Worm (Caenorhabditis elegans) whole organism, L2 larva: ENCODE measurements around the gene C43H6.12.

Experiments
- C34F6.9 ChIP-seq: fragments of 150-350 bp; optimal IDR thresholded peaks from 2 replicates; lab custom pipeline; 2014; ENCODE audit warnings: missing biosample characterization, missing genetic modification characterization
- aly-2 ChIP-seq: fragments of 150-350 bp; optimal IDR thresholded peaks from 2 replicates; lab custom pipeline; 2014; ENCODE audit warnings: missing biosample characterization, missing genetic modification characterization
- ceh-82 ChIP-seq: fragments of 150-350 bp; optimal IDR thresholded peaks from 2 replicates; lab custom pipeline; 2014; ENCODE audit warnings: missing biosample characterization, missing genetic modification characterization
- crh-2 ChIP-seq: sonication (generic microtip); optimal IDR thresholded peaks from 2 replicates; lab custom pipeline; 2017; ENCODE audit warnings: missing biosample characterization, missing genetic modification characterization
- elt-3 ChIP-seq: sonication (generic microtip); optimal IDR thresholded peaks from 2 replicates; lab custom pipeline; 2017; ENCODE audit warnings: missing biosample characterization, missing genetic modification characterization
- lin-11 ChIP-seq: fragments of 150-350 bp; sonication (generic microtip); optimal IDR thresholded peaks from 2 replicates; lab custom pipeline; 2014; ENCODE audit warnings: missing biosample characterization, missing genetic modification characterization, inconsistent platforms, mixed read lengths
- lin-13 ChIP-seq: fragments of 150-350 bp; optimal IDR thresholded peaks from 2 replicates; lab custom pipeline; 2014; ENCODE audit warnings: missing biosample characterization, missing genetic modification reagents, missing genetic modification characterization
- lin-39 ChIP-seq: fragments of 150-350 bp; optimal IDR thresholded peaks from 2 replicates; lab custom pipeline; 2014; ENCODE audit warnings: missing biosample characterization, missing genetic modification reagents, missing genetic modification characterization
- lsy-2 ChIP-seq, 2 experiments: fragments of 150-350 bp in 1 of 2; sonication (generic microtip) in 1 of 2; optimal IDR thresholded peaks; 2 replicates each; lab custom pipeline; 2014 to 2017; ENCODE audit warnings: missing biosample characterization in 2 of 2, missing genetic modification characterization in 2 of 2
- mdl-1 ChIP-seq, 2 experiments: fragments of 150-350 bp in 1 of 2; sonication (generic microtip) in 1 of 2; optimal IDR thresholded peaks; 2 replicates each; lab custom pipeline; 2017; ENCODE audit warnings: missing biosample characterization in 2 of 2, missing genetic modification characterization in 2 of 2
- nhr-237 ChIP-seq: fragments of 150-350 bp; optimal IDR thresholded peaks from 2 replicates; lab custom pipeline; 2014; ENCODE audit warnings: missing biosample characterization, missing genetic modification characterization
- unc-39 ChIP-seq: fragments of 150-350 bp; optimal IDR thresholded peaks from 2 replicates; lab custom pipeline; 2014; ENCODE audit warnings: missing biosample characterization, missing genetic modification characterization
- zag-1 ChIP-seq: fragments of 150-350 bp; optimal IDR thresholded peaks from 2 replicates; lab custom pipeline; 2014; ENCODE audit warnings: missing biosample characterization, missing genetic modification characterization

ce11 chrX:2394983-2395382 lies 14.4 kb upstream of the C43H6.12 start, which contains the start of gene C43H6.6:
- TF ChIP-seq zag-1 (tag; lab: Kevin White, UChicago): no peak
- no peak for TF ChIP-seq elt-3
- no peak for TF ChIP-seq lsy-2 (tag; optimal IDR thresholded peaks at IDR 0.05; lab: Kevin White, UChicago)
- TF ChIP-seq nhr-237 (tag; lab: Kevin White, UChicago): no peak
- TF ChIP-seq unc-39 (tag; lab: Kevin White, UChicago): no peak
- no peak for TF ChIP-seq crh-2 (tag; lab: Kevin White, UChicago)
- TF ChIP-seq ceh-82: no peak
- no peak for TF ChIP-seq C34F6.9 (tag; lab: Kevin White, UChicago)
- TF ChIP-seq aly-2 (tag; lab: Kevin White, UChicago): no peak
- no peak for TF ChIP-seq lin-11 (tag; lab: Kevin White, UChicago)
- no peak for TF ChIP-seq lin-13 (GFP tag; lab: Kevin White, UChicago)
- no peak for TF ChIP-seq lin-39
- TF ChIP-seq mdl-1 (tag; optimal IDR thresholded peaks at IDR 0.05; lab: Kevin White, UChicago): no peak
